Fruit fly (Drosophila melanogaster) whole organism, wandering third instar larva: Measurements from ENCODE around the gene Kul.

Experiments used
- Abd-B ChIP-seq: fragments of >200 bp; optimal IDR thresholded peaks from 2 replicates; lab custom pipeline; 2017; ENCODE audit warnings: missing biosample characterization, missing genetic modification characterization
- CG32264 ChIP-seq: fragments of 200-800 bp; sonication (Bioruptor generic); optimal IDR thresholded peaks from 2 replicates; lab custom pipeline; 2016; ENCODE audit warnings: missing biosample characterization, missing genetic modification characterization
- CG9705 ChIP-seq: fragments of 200-800 bp; sonication (Bioruptor generic); optimal IDR thresholded peaks from 2 replicates; lab custom pipeline; 2018; ENCODE audit warnings: missing biosample characterization, mild to moderate bottlenecking, missing genetic modification characterization
- CrebA ChIP-seq: fragments of 200-800 bp; sonication (Bioruptor generic); optimal IDR thresholded peaks from 2 replicates; lab custom pipeline; 2016; ENCODE audit warnings: missing biosample characterization, mild to moderate bottlenecking, missing genetic modification characterization, borderline replicate concordance
- Dfd ChIP-seq: fragments of >200 bp; optimal IDR thresholded peaks from 2 replicates; lab custom pipeline; 2017; ENCODE audit warnings: missing biosample characterization, missing genetic modification characterization
- Dif ChIP-seq: fragments of 200-275, 200-300 bp; sonication (Bioruptor generic); optimal IDR thresholded peaks from 2 replicates; lab custom pipeline; 2018; ENCODE audit warnings: missing biosample characterization, missing genetic modification characterization; ENCODE audit not compliant: partially characterized antibody
- GATAd ChIP-seq: sonication (Bioruptor generic); optimal IDR thresholded peaks from 2 replicates; lab custom pipeline; 2016; ENCODE audit warnings: missing biosample characterization, missing genetic modification characterization
- HLH106 ChIP-seq: fragments of 200-800 bp; optimal IDR thresholded peaks from 3 replicates; lab custom pipeline; 2019; ENCODE audit warnings: missing biosample characterization, mild to moderate bottlenecking, missing genetic modification characterization, moderate library complexity
- Hnf4 ChIP-seq: fragments of 200-800 bp; sonication (Bioruptor generic); optimal IDR thresholded peaks from 2 replicates; lab custom pipeline; 2016; ENCODE audit warnings: missing biosample characterization, mild to moderate bottlenecking, missing genetic modification characterization
- Hr78 ChIP-seq: fragments of >200 bp; optimal IDR thresholded peaks from 2 replicates; lab custom pipeline; 2017; ENCODE audit warnings: missing biosample characterization, missing genetic modification characterization
- Hr83 ChIP-seq: fragments of 200-300 bp; sonication (Bioruptor generic); optimal IDR thresholded peaks from 2 replicates; lab custom pipeline; 2016; ENCODE audit warnings: missing biosample characterization, mild to moderate bottlenecking, missing genetic modification characterization, moderate library complexity; ENCODE audit not compliant: poor library complexity, severe bottlenecking
- Jra ChIP-seq: sonication (Bioruptor generic); optimal IDR thresholded peaks from 2 replicates; lab custom pipeline; 2016; ENCODE audit warnings: missing biosample characterization, missing genetic modification characterization
- Mio ChIP-seq: sonication (Bioruptor generic); optimal IDR thresholded peaks from 2 replicates; lab custom pipeline; 2016; ENCODE audit warnings: missing biosample characterization, missing genetic modification characterization
- Myc ChIP-seq: fragments of >200 bp; optimal IDR thresholded peaks from 2 replicates; lab custom pipeline; 2017
- N ChIP-seq: fragments of >200 bp; optimal IDR thresholded peaks from 2 replicates; lab custom pipeline; 2018; ENCODE audit warnings: missing biosample characterization, missing external identifiers, missing genetic modification characterization
- OdsH ChIP-seq: fragments of 200-800 bp; sonication (Bioruptor generic); optimal IDR thresholded peaks from 2 replicates; lab custom pipeline; 2016; ENCODE audit warnings: missing biosample characterization, mild to moderate bottlenecking, missing genetic modification characterization
- Rel ChIP-seq, 2 experiments: fragments of 200-800 bp; sonication (Bioruptor generic) in 1 of 2; optimal IDR thresholded peaks; 2 replicates in 1 of 2; 3 replicates in 1 of 2; lab custom pipeline; 2016 to 2019; ENCODE audit warnings: mild to moderate bottlenecking in 2 of 2, missing biosample characterization in 2 of 2, missing genetic modification characterization in 2 of 2, moderate library complexity in 1 of 2
- Sp1 ChIP-seq: fragments of 200-800 bp; sonication (Bioruptor generic); optimal IDR thresholded peaks from 3 replicates; lab custom pipeline; 2019; ENCODE audit warnings: missing biosample characterization, mild to moderate bottlenecking, missing genetic modification characterization, moderate library complexity
- Vsx2 ChIP-seq: fragments of 200-300, 225-300 bp; sonication (Bioruptor generic); optimal IDR thresholded peaks from 2 replicates; lab custom pipeline; 2018; ENCODE audit warnings: missing biosample characterization, missing genetic modification characterization; ENCODE audit not compliant: partially characterized antibody
- br ChIP-seq: fragments of 200-800 bp; sonication (Bioruptor generic); optimal IDR thresholded peaks from 2 replicates; lab custom pipeline; 2016; ENCODE audit warnings: missing biosample characterization, missing genetic modification characterization
- brk ChIP-seq: fragments of 200-800 bp; sonication (Bioruptor generic); optimal IDR thresholded peaks from 2 replicates; lab custom pipeline; 2016; ENCODE audit warnings: missing biosample characterization, mild to moderate bottlenecking, missing genetic modification characterization
- dl ChIP-seq, 2 experiments: fragments of 175-275, 200-275 bp in 1 of 2; fragments of 200-275 bp in 1 of 2; sonication (Bioruptor generic); optimal IDR thresholded peaks; lab custom pipeline; 2018; ENCODE audit warnings: mild to moderate bottlenecking in 2 of 2, missing biosample characterization in 2 of 2, missing genetic modification characterization in 2 of 2, moderate library complexity in 2 of 2; ENCODE audit not compliant: partially characterized antibody in 2 of 2, insufficient read depth in 1 of 2
- dmrt93B ChIP-seq: fragments of 200-800 bp; sonication (Bioruptor generic); optimal IDR thresholded peaks from 2 replicates; lab custom pipeline; 2018; ENCODE audit warnings: missing biosample characterization, mild to moderate bottlenecking, missing genetic modification characterization
- dsf ChIP-seq: sonication (Bioruptor generic); optimal IDR thresholded peaks from 2 replicates; lab custom pipeline; 2016; ENCODE audit warnings: missing biosample characterization, missing genetic modification characterization, borderline replicate concordance
- ey ChIP-seq: fragments of 200-800 bp; sonication (Bioruptor generic); optimal IDR thresholded peaks from 2 replicates; lab custom pipeline; 2016; ENCODE audit warnings: missing biosample characterization, missing genetic modification characterization
- foxo ChIP-seq, 2 experiments: fragments of 200-800 bp; sonication (Bioruptor generic); optimal IDR thresholded peaks; 2 replicates in 1 of 2; 3 replicates in 1 of 2; lab custom pipeline; 2016 to 2017; ENCODE audit warnings: missing biosample characterization in 2 of 2, missing genetic modification characterization in 2 of 2
- fru ChIP-seq: fragments of 200-800 bp; sonication (Bioruptor generic); optimal IDR thresholded peaks from 3 replicates; lab custom pipeline; 2016; ENCODE audit warnings: missing biosample characterization, mild to moderate bottlenecking, missing genetic modification characterization
- h ChIP-seq: fragments of 200-800 bp; sonication (Bioruptor generic); optimal IDR thresholded peaks from 3 replicates; lab custom pipeline; 2016; ENCODE audit warnings: missing biosample characterization, mild to moderate bottlenecking, missing genetic modification characterization
- jim ChIP-seq: fragments of 175-275, 200-325 bp; sonication (Bioruptor generic); optimal IDR thresholded peaks from 2 replicates; lab custom pipeline; 2016; ENCODE audit warnings: missing biosample characterization, mild to moderate bottlenecking, missing genetic modification characterization
- lola ChIP-seq: fragments of >200 bp; optimal IDR thresholded peaks from 2 replicates; lab custom pipeline; 2017; ENCODE audit warnings: missing biosample characterization, missing genetic modification characterization
- pan ChIP-seq: fragments of >200 bp; optimal IDR thresholded peaks from 2 replicates; lab custom pipeline; 2017
- psq ChIP-seq: fragments of 200-800 bp; sonication (Bioruptor generic); optimal IDR thresholded peaks from 3 replicates; lab custom pipeline; 2017; ENCODE audit warnings: missing biosample characterization, mild to moderate bottlenecking, missing genetic modification characterization, moderate library complexity
- rgr ChIP-seq: fragments of 200-800 bp; sonication (Bioruptor generic); optimal IDR thresholded peaks from 3 replicates; lab custom pipeline; 2016; ENCODE audit warnings: missing biosample characterization, mild to moderate bottlenecking, missing genetic modification characterization
- sage ChIP-seq: fragments of 200-800 bp; sonication (Bioruptor generic); optimal IDR thresholded peaks from 2 replicates; lab custom pipeline; 2016; ENCODE audit warnings: missing biosample characterization, mild to moderate bottlenecking, missing genetic modification characterization
- sv ChIP-seq: fragments of 200-800 bp; sonication (Bioruptor generic); optimal IDR thresholded peaks from 3 replicates; lab custom pipeline; 2016; ENCODE audit warnings: missing biosample characterization, missing genetic modification characterization
- tai ChIP-seq: sonication (Bioruptor generic); optimal IDR thresholded peaks from 2 replicates; lab custom pipeline; 2016; ENCODE audit warnings: missing biosample characterization, missing genetic modification characterization
- usp ChIP-seq: fragments of >200 bp; optimal IDR thresholded peaks from 2 replicates; lab custom pipeline; 2017; ENCODE audit warnings: missing biosample characterization, missing genetic modification characterization
- woc ChIP-seq: sonication (Bioruptor generic); optimal IDR thresholded peaks from 2 replicates; lab custom pipeline; 2016; ENCODE audit warnings: missing biosample characterization, mild to moderate bottlenecking, missing genetic modification characterization

Gene Kul

dm6 chr3R:29723048-29723656 lies 2.5 kb upstream of the Kul start, which contains the start of gene Pcd (continued):
- no peak for TF ChIP-seq Hnf4
- no peak for TF ChIP-seq foxo (GFP tag; optimal IDR thresholded peaks at IDR 0.05; lab: Kevin White, UChicago)
- no peak for TF ChIP-seq sv (GFP tag; lab: Kevin White, UChicago)
- TF ChIP-seq rgr (GFP tag; lab: Kevin White, UChicago): peak; percentile 11

DNA sequence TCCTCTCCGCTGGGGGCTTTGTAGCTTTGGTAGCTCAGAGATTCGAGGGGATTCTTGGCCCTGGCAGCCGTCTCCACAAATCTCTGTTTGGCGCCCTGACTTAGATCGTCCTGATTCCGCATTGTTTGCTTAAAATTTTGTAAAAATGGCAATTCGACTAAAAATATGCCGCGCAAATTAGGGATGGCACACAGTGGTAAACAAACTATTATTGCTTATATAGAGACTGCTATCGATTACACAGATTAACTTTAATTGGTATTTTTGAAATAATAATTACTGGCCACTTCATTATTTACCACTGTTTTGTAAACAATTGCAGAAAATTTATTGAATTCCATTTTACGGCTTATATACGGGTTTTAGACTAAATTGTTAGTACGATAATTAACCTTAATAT lies 885 bp upstream of the Kul start, which contains the start of the genes Naa40 and CG18731:
Naa40 (minus strand) TSS at position 206 of the 400 bp plus-strand sequence.
CG18731 (plus strand) TSS at position 283 of the 400 bp plus-strand sequence.
- TF ChIP-seq lola: no peak
- TF ChIP-seq Hnf4: no peak
- TF ChIP-seq tai (GFP tag; lab: Kevin White, UChicago): no peak
- no peak for TF ChIP-seq GATAd (GFP tag; lab: Kevin White, UChicago)
- no peak for TF ChIP-seq Hr78 (GFP tag; lab: Kevin White, UChicago)
- TF ChIP-seq Hr83 (GFP tag; lab: Kevin White, UChicago): no peak
- TF ChIP-seq jim (GFP tag; lab: Kevin White, UChicago): no peak
- TF ChIP-seq HLH106 (tag; lab: Kevin White, UChicago): no peak
- no peak for TF ChIP-seq psq (GFP tag; lab: Kevin White, UChicago)
- no peak for TF ChIP-seq Jra (GFP tag; lab: Kevin White, UChicago)
- TF ChIP-seq br (GFP tag; lab: Kevin White, UChicago): no peak
- TF ChIP-seq sage (GFP tag; lab: Kevin White, UChicago): no peak
- no peak for TF ChIP-seq woc (GFP tag; lab: Kevin White, UChicago)
- TF ChIP-seq dl (GFP tag; optimal IDR thresholded peaks at IDR 0.05; lab: Kevin White, UChicago; ENCODE audit: insufficient read depth in 1 of 2, partially characterized antibody in 2 of 2): no peak
- TF ChIP-seq CG32264: no peak
- no peak for TF ChIP-seq Rel (GFP tag; optimal IDR thresholded peaks at IDR 0.05; lab: Kevin White, UChicago)
- TF ChIP-seq Rel (tag; optimal IDR thresholded peaks at IDR 0.05; lab: Kevin White, UChicago): no peak

- TF ChIP-seq rgr (GFP tag; lab: Kevin White, UChicago) (no peak), Rel (GFP tag; optimal IDR thresholded peaks at IDR 0.05; lab: Kevin White, UChicago) (no peak), Rel (tag; optimal IDR thresholded peaks at IDR 0.05; lab: Kevin White, UChicago) (peak; percentile 82)
Observed at dm6 chr3R:29726277-29726676, 647 bp downstream of the Kul start.

DNA sequence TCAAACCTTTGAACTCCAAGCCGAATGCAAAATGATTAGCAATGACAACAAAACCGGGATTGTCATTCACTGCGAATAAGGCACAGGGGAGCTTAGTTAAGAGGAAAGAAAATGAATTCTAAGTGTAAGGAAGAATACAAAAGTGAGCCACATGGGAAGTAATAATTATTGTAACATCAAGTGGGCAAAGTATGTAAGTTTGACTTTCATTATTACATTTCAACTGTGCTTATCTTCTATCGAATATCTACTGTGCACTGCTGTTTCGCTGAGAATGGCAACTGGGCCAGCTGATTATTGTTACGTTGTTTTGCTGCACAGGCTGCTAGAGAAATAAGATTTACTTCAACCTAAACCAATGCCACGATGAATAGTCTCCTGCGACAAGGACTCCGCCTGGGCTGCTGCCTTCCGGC lies 11.1 kb downstream of the Kul start, which contains the start of the genes CG7601 and CIA30:
CG7601 (minus strand) TSS at position 68 of the 416 bp plus-strand sequence.
CIA30 (plus strand) TSS at position 288 of the 416 bp plus-strand sequence.
- TF ChIP-seq CG9705 (GFP tag; lab: Kevin White, UChicago) (peak; percentile 99), Jra (GFP tag; lab: Kevin White, UChicago) (peak; percentile 98), fru (peak; percentile 99), jim (GFP tag; lab: Kevin White, UChicago) (peak; percentile 96), psq (GFP tag; lab: Kevin White, UChicago) (peak; percentile 96), Vsx2 (GFP tag; lab: Kevin White, UChicago) (no peak), Hr78 (GFP tag; lab: Kevin White, UChicago) (no peak), GATAd (GFP tag; lab: Kevin White, UChicago) (peak; percentile 94), usp (GFP tag; lab: Kevin White, UChicago) (no peak), h (GFP tag; lab: Kevin White, UChicago) (peak; percentile 99), Abd-B (no peak), sv (GFP tag; lab: Kevin White, UChicago) (peak; percentile 98), pan (lab: Kevin White, UChicago) (no peak), foxo (GFP tag; optimal IDR thresholded peaks at IDR 0.05; lab: Kevin White, UChicago) (peak; percentile 96 to 99), Dfd (peak; percentile 98), dmrt93B (GFP tag; lab: Kevin White, UChicago) (peak; percentile 99), brk (GFP tag; lab: Kevin White, UChicago) (no peak), CrebA (GFP tag; lab: Kevin White, UChicago) (no peak), N (GFP tag; lab: Kevin White, UChicago) (no peak), dsf (GFP tag; lab: Kevin White, UChicago) (peak; percentile 95), Dif (no peak), rgr (GFP tag; lab: Kevin White, UChicago) (peak; percentile 99), CG32264 (peak; percentile 98), Sp1 (GFP tag; lab: Kevin White, UChicago) (peak; percentile 98), tai (GFP tag; lab: Kevin White, UChicago) (no peak), ey (GFP tag; lab: Kevin White, UChicago) (peak; percentile 99), sage (GFP tag; lab: Kevin White, UChicago) (peak; percentile 96), OdsH (GFP tag; lab: Kevin White, UChicago) (peak; percentile 98), Hr83 (GFP tag; lab: Kevin White, UChicago) (peak; percentile 98), dl (GFP tag; optimal IDR thresholded peaks at IDR 0.05; lab: Kevin White, UChicago; ENCODE audit: insufficient read depth in 1 of 2, partially characterized antibody in 2 of 2) (no peak), Mio (GFP tag; lab: Kevin White, UChicago) (peak; percentile 93), HLH106 (tag; lab: Kevin White, UChicago) (peak; percentile 99), Rel (GFP tag; optimal IDR thresholded peaks at IDR 0.05; lab: Kevin White, UChicago) (peak; percentile 85), Rel (tag; optimal IDR thresholded peaks at IDR 0.05; lab: Kevin White, UChicago) (peak; percentile 93), br (GFP tag; lab: Kevin White, UChicago) (peak; percentile 99), Hnf4 (peak; percentile 99), woc (GFP tag; lab: Kevin White, UChicago) (peak; percentile 100), Myc (no peak), lola (no peak)
- TF ChIP-seq, all 38 proteins: peak for 25
